Worm (Caenorhabditis elegans) whole organism, L2 larva: ENCODE data around the gene F56F11.4.

Source experiments
- fos-1 ChIP-seq: fragments of 150-350 bp; optimal IDR thresholded peaks from 2 replicates; lab custom pipeline; 2014; ENCODE audit warnings: missing biosample characterization, missing genetic modification characterization
- lin-11 ChIP-seq: fragments of 150-350 bp; sonication (generic microtip); optimal IDR thresholded peaks from 2 replicates; lab custom pipeline; 2014; ENCODE audit warnings: missing biosample characterization, missing genetic modification characterization, inconsistent platforms, mixed read lengths
- lin-13 ChIP-seq: fragments of 150-350 bp; optimal IDR thresholded peaks from 2 replicates; lab custom pipeline; 2014; ENCODE audit warnings: missing biosample characterization, missing genetic modification reagents, missing genetic modification characterization
- ztf-11 ChIP-seq: sonication (generic microtip); optimal IDR thresholded peaks from 2 replicates; lab custom pipeline; 2017; ENCODE audit warnings: missing biosample characterization, missing genetic modification characterization

DNA sequence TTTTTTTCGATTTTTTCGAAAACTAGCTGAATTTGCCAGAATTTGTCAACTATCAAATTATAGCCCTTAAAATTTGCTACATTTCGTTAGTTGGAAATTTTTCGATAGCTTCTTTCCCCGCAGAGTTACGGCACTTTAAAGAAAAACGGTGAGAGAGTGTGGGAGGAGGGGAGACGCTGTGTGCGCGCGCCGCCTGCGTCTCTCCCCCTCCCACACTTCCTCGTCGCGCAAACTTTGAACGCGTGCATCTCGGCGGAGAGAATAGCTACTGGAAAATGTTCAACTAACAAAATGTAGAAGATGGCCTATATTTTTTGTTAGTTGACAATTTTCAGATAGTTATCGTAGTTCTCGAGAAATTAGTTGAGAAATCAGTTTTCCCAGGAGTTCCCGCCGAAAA is 10.6 kb downstream of the F56F11.4 start:
- TF ChIP-seq ztf-11 (tag; lab: Kevin White, UChicago) (no peak), lin-11 (tag; lab: Kevin White, UChicago) (no peak), lin-13 (GFP tag; lab: Kevin White, UChicago) (no peak), fos-1 (tag; lab: Kevin White, UChicago) (no peak)
